Worm (Caenorhabditis elegans): ENCODE measurements around the gene egg-3.

ce11 chrII:10914366-10914765 is 30.1 kb upstream of the egg-3 start, which contains the start of gene F44F4.15:
- TF ChIP-seq elt-1 (tag; optimal IDR thresholded peaks at IDR 0.05; ENCODE audit: borderline replicate concordance, insufficient read depth) = no peak
- no peak for TF ChIP-seq drap-1 (GFP tag; optimal IDR thresholded peaks at IDR 0.05)
- TF ChIP-seq unc-120 (tag; optimal IDR thresholded peaks at IDR 0.05; ENCODE audit: poor library complexity, severe bottlenecking) = no peak
- TF ChIP-seq sptf-1 (tag; optimal IDR thresholded peaks at IDR 0.05) = no peak
- no peak for TF ChIP-seq mab-5 (tag; optimal IDR thresholded peaks at IDR 0.05)
